Fruit fly (Drosophila melanogaster) whole organism: ENCODE data around the gene zpg.

Source experiments
- CG8478 ChIP-seq: fragments of >200 bp; optimal IDR thresholded peaks from 2 replicates; lab custom pipeline; 2018; ENCODE audit warnings: inconsistent platforms
- Dll ChIP-seq: fragments of >200 bp; optimal IDR thresholded peaks from 2 replicates; lab custom pipeline; 2017
- psq ChIP-seq: fragments of >200 bp; optimal IDR thresholded peaks from 2 replicates; lab custom pipeline; 2017

DNA sequence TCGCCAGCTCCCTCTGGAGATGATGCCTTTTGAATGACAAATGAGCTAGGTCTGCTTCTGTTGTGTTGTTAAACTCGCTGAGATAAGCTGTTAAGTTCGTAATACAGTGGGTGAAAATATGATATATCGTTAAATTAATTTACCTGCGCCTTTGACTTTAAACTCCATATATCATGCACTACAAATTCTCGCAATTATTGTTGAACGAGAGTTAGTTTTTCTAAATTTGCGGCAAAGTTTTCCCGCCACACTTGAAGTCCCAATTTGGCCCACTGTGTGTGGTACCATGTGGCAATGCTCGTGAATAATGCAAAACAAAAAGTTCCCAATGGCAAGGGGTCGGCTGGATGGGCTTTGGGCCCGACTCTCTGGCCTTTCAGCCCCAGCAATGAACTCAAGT lies 29.1 kb downstream of the zpg start:
- no peak for TF ChIP-seq psq
- TF ChIP-seq Dll (lab: Kevin White, UChicago): no peak
- TF ChIP-seq CG8478 (lab: Kevin White, UChicago): no peak
